Worm (Caenorhabditis elegans): ENCODE data around the gene fipr-16.
A peak's percentile ranks its signal among the peaks of the same experiment; 100 is the strongest.

Gene fipr-16

DNA sequence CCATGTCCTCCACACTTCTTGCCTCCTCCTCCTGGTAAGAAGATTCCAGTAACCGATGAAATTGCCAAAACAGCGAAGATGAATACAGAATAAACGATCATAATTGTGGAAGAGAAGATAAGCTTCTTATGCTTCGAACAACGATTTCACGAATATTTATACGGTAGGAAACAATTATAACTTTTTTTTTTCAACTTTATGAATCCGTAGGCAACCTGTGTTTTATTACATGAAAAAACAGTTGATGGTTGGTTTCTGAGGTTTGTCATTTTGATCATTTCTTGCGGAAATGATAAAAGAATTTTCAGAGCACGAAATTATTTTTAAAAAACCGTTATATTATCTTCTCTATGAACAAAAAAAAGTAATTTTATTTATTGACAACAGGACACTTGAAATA lies at the start of gene fipr-16:
TSS of gene fipr-16 (minus strand) at position 101 of the 400 bp plus-strand sequence.
- TF ChIP-seq ztf-1 (GFP tag; conservative IDR thresholded peaks at IDR 0.05) (no peak), nhr-23 (tag; optimal IDR thresholded peaks at IDR 0.05) (no peak), nhr-10 (tag; optimal IDR thresholded peaks at IDR 0.05) (no peak), nhr-11 (tag; optimal IDR thresholded peaks at IDR 0.05) (no peak), R02D3.7 (tag; optimal IDR thresholded peaks at IDR 0.05) (no peak), unc-62 (GFP tag; optimal IDR thresholded peaks at IDR 0.05) (no peak), nhr-6 (tag; optimal IDR thresholded peaks at IDR 0.05) (no peak), mab-5 (tag; optimal IDR thresholded peaks at IDR 0.05) (no peak), elt-3 (tag; optimal IDR thresholded peaks at IDR 0.05) (no peak)

DNA sequence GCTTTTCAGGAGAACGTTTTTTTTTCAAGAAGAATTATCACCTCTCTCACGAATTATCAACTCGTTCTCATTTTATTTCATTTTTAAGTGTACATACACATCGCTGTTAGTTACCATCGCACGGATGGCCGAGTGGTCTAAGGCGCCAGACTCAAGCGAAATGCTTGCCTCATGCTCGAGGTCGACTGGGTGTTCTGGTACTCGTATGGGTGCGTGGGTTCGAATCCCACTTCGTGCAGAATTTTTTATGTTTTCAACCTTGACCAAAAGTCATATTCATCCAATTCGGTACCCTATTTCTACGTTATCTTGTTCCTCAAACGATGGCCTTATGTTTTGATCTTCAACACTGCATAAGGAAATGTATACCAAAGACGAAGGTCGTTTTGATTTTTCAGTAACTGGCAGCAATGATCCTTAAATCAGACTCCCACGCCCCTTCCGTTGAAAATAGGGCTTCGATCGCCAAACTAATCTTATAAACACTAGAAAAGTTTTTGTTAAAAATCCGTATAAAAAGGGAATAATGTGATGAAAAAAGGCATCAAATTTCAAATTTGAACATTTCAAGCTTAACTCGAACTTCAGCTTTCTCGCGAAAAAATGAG lies 48.5 kb upstream of the fipr-16 start, which contains the start of gene fip-1:
TSS of gene fip-1 (plus strand) at position 558 of the 608 bp plus-strand sequence.
- TF ChIP-seq nhr-129 (tag; optimal IDR thresholded peaks at IDR 0.05): no peak
- TF ChIP-seq ztf-1 (GFP tag; conservative IDR thresholded peaks at IDR 0.05): no peak
- no peak for TF ChIP-seq elt-3 (tag; optimal IDR thresholded peaks at IDR 0.05)
- no peak for TF ChIP-seq skn-1 (tag; optimal IDR thresholded peaks at IDR 0.05)
- no peak for TF ChIP-seq unc-62 (GFP tag; optimal IDR thresholded peaks at IDR 0.05)
- TF ChIP-seq ztf-4 (tag; optimal IDR thresholded peaks at IDR 0.05): no peak
- TF ChIP-seq zag-1 (tag; optimal IDR thresholded peaks at IDR 0.05): no peak
- no peak for TF ChIP-seq nhr-23 (tag; optimal IDR thresholded peaks at IDR 0.05)
- TF ChIP-seq sma-3 (GFP tag; optimal IDR thresholded peaks at IDR 0.05): peak; percentile 44
- TF ChIP-seq lin-39 (tag; optimal IDR thresholded peaks at IDR 0.05): no peak
- no peak for TF ChIP-seq F13H6.1 (tag; optimal IDR thresholded peaks at IDR 0.05)
- peak; percentile 16 for TF ChIP-seq fos-1 (tag; optimal IDR thresholded peaks at IDR 0.05)

DNA sequence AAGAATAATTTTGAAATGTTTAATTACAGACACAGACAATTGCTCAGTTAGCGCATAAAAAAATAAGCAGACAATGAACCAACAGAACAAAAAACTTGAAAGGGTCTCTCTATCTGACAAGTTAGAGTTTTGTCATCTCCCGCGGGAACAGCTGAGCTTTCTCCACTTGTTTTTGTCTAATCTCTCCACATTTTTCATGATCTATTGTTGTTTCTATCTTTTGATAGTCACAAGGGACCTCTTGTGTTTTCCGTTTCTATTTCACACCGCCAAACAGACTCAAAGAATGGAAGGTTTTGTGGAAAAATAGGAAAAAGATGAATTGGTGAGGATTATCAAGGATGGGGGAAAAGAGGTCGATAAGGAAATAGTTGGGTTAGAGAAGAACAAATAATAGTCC lies 46.0 kb upstream of the fipr-16 start:
- TF ChIP-seq C34F6.9 (tag; optimal IDR thresholded peaks at IDR 0.05): peak; percentile 36
- peak in 1 of 2 experiments; percentile 52 for TF ChIP-seq lsy-2 (tag; optimal IDR thresholded peaks at IDR 0.05)
- TF ChIP-seq mab-5 (tag; optimal IDR thresholded peaks at IDR 0.05): peak; percentile 78
- peak; percentile 15 for TF ChIP-seq unc-55 (GFP tag; optimal IDR thresholded peaks at IDR 0.05)
- TF ChIP-seq nhr-129 (tag; optimal IDR thresholded peaks at IDR 0.05): peak; percentile 27
- no peak for TF ChIP-seq unc-62 (GFP tag; optimal IDR thresholded peaks at IDR 0.05)
- TF ChIP-seq lin-13 (GFP tag; optimal IDR thresholded peaks at IDR 0.05): no peak
- peak; percentile 23 for TF ChIP-seq crh-2 (tag; optimal IDR thresholded peaks at IDR 0.05)

DNA sequence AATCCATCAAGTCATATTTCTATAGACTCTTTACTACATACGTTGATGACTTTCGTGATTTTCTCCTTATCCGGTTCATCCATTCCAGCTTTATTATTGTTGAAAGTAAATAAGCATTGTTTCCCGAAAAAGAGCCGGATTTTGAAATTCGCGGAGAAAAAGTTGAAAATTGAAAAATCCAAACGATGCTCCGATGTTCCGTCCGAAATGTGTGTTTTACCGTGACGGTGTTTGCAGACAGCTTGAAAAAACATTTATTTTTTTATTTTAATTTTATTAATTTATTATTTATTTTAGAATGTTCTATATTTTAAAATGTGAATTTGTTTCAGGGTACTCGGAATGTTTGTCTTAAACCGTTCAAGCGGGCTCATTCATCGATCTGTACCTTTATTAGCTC lies 40.1 kb upstream of the fipr-16 start, which contains the start of gene dnj-10:
TSS of gene dnj-10 (plus strand) at position 333 of the 400 bp plus-strand sequence.
- TF ChIP-seq unc-55 (GFP tag; optimal IDR thresholded peaks at IDR 0.05) (peak; percentile 88), lin-13 (GFP tag; optimal IDR thresholded peaks at IDR 0.05) (peak; percentile 53), crh-2 (tag; optimal IDR thresholded peaks at IDR 0.05) (no peak), nhr-129 (tag; optimal IDR thresholded peaks at IDR 0.05) (peak; percentile 19), Y55F3AM.14 (GFP tag; optimal IDR thresholded peaks at IDR 0.05) (no peak), zag-1 (tag; optimal IDR thresholded peaks at IDR 0.05) (no peak), nhr-77 (tag; optimal IDR thresholded peaks at IDR 0.05) (no peak), nhr-23 (tag; optimal IDR thresholded peaks at IDR 0.05) (no peak), sma-3 (GFP tag; optimal IDR thresholded peaks at IDR 0.05) (peak; percentile 41), dmd-4 (tag; optimal IDR thresholded peaks at IDR 0.05) (no peak), lsy-2 (tag; optimal IDR thresholded peaks at IDR 0.05) (peak; percentile 55 to 88), C34F6.9 (tag; optimal IDR thresholded peaks at IDR 0.05) (peak; percentile 79), fos-1 (tag; optimal IDR thresholded peaks at IDR 0.05) (peak; percentile 17), mbf-1 (tag; optimal IDR thresholded peaks at IDR 0.05) (no peak), lin-11 (tag; optimal IDR thresholded peaks at IDR 0.05) (peak; percentile 23), sma-9 (GFP tag; optimal IDR thresholded peaks at IDR 0.05) (peak; percentile 55), sma-9 (tag; optimal IDR thresholded peaks at IDR 0.05) (no peak), nhr-11 (tag; optimal IDR thresholded peaks at IDR 0.05) (no peak), gmeb-1 (tag; optimal IDR thresholded peaks at IDR 0.05) (peak; percentile 89), peb-1 (tag; optimal IDR thresholded peaks at IDR 0.05) (no peak), ceh-16 (tag; optimal IDR thresholded peaks at IDR 0.05) (no peak), egl-27 (tag; optimal IDR thresholded peaks at IDR 0.05) (no peak)

DNA sequence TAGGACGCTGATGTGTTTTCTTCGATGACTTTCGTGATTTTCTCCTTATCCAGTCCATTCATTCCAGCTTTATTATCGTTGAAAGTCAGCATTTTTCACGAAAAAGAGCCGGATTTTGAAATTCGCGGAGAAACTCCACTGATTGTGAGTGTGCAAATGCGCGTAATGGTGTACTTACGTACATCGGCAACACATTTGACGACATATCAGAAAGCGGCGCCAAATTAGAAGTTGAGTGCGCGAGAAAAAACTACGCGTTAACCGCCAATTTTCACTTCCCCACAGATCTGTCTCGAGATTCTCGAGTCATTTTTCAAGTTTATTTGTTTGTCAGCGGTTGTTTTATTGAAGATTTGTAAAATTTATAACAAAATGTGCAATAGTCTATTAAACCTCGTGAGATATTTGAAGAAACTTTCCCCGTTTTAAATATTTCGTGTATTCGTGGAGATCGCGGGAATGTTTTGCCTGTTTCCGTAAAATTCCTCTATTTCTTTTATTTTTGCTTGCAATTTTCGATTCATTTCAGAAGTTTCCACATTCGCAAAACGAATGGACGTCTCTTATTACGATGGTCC lies 37.7 kb upstream of the fipr-16 start, which contains the start of the genes polk-1 and gpr-1:
TSS of gene polk-1 (minus strand) at position 186 of the 578 bp plus-strand sequence.
TSS of gene gpr-1 (plus strand) at position 528 of the 578 bp plus-strand sequence.
- TF ChIP-seq blmp-1 (tag; optimal IDR thresholded peaks at IDR 0.05; ENCODE audit: insufficient read depth) (no peak), lsy-2 (tag; optimal IDR thresholded peaks at IDR 0.05) (peak in 1 of 2 experiments; percentile 50), nhr-10 (tag; optimal IDR thresholded peaks at IDR 0.05) (no peak), unc-55 (GFP tag; optimal IDR thresholded peaks at IDR 0.05) (no peak), ceh-16 (tag; optimal IDR thresholded peaks at IDR 0.05) (no peak), C34F6.9 (tag; optimal IDR thresholded peaks at IDR 0.05) (peak; percentile 27), nhr-6 (tag; optimal IDR thresholded peaks at IDR 0.05) (no peak), ztf-4 (tag; optimal IDR thresholded peaks at IDR 0.05) (no peak), gmeb-1 (tag; optimal IDR thresholded peaks at IDR 0.05) (peak; percentile 67), lin-11 (tag; optimal IDR thresholded peaks at IDR 0.05) (no peak), crh-2 (tag; optimal IDR thresholded peaks at IDR 0.05) (no peak), ztf-1 (GFP tag; conservative IDR thresholded peaks at IDR 0.05) (no peak), Y55F3AM.14 (GFP tag; optimal IDR thresholded peaks at IDR 0.05) (no peak), fos-1 (tag; optimal IDR thresholded peaks at IDR 0.05) (no peak), nhr-237 (tag; optimal IDR thresholded peaks at IDR 0.05) (no peak), lin-13 (GFP tag; optimal IDR thresholded peaks at IDR 0.05) (peak; percentile 72), mab-5 (tag; optimal IDR thresholded peaks at IDR 0.05) (no peak), sma-9 (GFP tag; optimal IDR thresholded peaks at IDR 0.05) (no peak), sma-9 (tag; optimal IDR thresholded peaks at IDR 0.05) (no peak), ztf-11 (tag; optimal IDR thresholded peaks at IDR 0.05) (no peak), unc-62 (GFP tag; optimal IDR thresholded peaks at IDR 0.05) (no peak), unc-39 (tag; optimal IDR thresholded peaks at IDR 0.05) (no peak), ceh-82 (tag; optimal IDR thresholded peaks at IDR 0.05) (no peak), mbf-1 (tag; optimal IDR thresholded peaks at IDR 0.05) (no peak), nhr-12 (tag; optimal IDR thresholded peaks at IDR 0.05) (no peak), nhr-129 (tag; optimal IDR thresholded peaks at IDR 0.05) (peak; percentile 26)
